Worm (Caenorhabditis elegans) whole organism, early embryonic: ENCODE data around the gene C42D4.3.

Experiments used
- B0310.2 ChIP-seq: sonication (generic microtip); optimal IDR thresholded peaks from 2 replicates; lab custom pipeline; 2016; ENCODE audit warnings: mild to moderate bottlenecking, missing genetic modification characterization, missing compliant biosample characterization
- F13C5.2 ChIP-seq: sonication (generic microtip); optimal IDR thresholded peaks from 2 replicates; lab custom pipeline; 2017; ENCODE audit warnings: mild to moderate bottlenecking, missing genetic modification characterization, inconsistent platforms, missing compliant biosample characterization
- aly-1 ChIP-seq: sonication (generic microtip); optimal IDR thresholded peaks from 2 replicates; lab custom pipeline; 2016; ENCODE audit warnings: missing genetic modification characterization, missing compliant biosample characterization
- ama-1 ChIP-seq: fragments of 150-350 bp; optimal IDR thresholded peaks from 2 replicates; lab custom pipeline; 2014
- ceh-13 ChIP-seq: fragments of 200-800 bp; sonication (Bioruptor generic); optimal IDR thresholded peaks from 2 replicates; lab custom pipeline; 2018; ENCODE audit warnings: mild to moderate bottlenecking, missing genetic modification characterization, missing compliant biosample characterization
- ets-7 ChIP-seq: sonication (generic microtip); optimal IDR thresholded peaks from 2 replicates; lab custom pipeline; 2016; ENCODE audit warnings: missing genotype, missing genetic modification characterization, missing compliant biosample characterization
- hmg-4 ChIP-seq: fragments of 200-800 bp; sonication (Bioruptor generic); optimal IDR thresholded peaks from 2 replicates; lab custom pipeline; 2018; ENCODE audit warnings: mild to moderate bottlenecking, missing genetic modification characterization, missing compliant biosample characterization
- pes-1 ChIP-seq: fragments of 200-800 bp; sonication (Bioruptor generic); IDR thresholded peaks from 2 replicates; pipeline ENCODE4 v1.3.6; 2022; ENCODE audit warnings: missing genetic modification reagents, missing genetic modification characterization, missing compliant biosample characterization
- tbx-11 ChIP-seq: fragments of 200-800 bp; sonication (Bioruptor generic); IDR thresholded peaks from 2 replicates; pipeline ENCODE4 v1.3.6; 2022; ENCODE audit warnings: missing genetic modification characterization, missing compliant biosample characterization

DNA sequence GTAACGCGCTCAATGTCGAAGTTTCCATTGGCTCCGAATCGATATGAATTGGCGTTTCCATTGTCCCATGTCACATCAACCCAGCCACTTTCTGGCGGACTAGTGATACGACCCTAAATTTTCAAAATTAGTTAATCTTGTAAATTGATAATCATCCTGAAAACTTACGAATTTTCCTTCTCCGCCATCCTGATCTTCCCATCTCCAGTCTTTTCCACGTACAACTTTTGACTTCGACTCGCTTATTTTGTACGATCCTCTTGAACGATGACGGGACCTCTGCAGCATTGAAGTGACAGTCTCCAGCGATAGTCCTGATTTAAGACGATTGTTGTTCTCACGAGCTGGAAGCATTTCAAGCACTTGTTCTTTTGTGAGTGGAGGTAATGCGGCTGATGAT is 39.9 kb upstream of the C42D4.3 start:
- TF ChIP-seq aly-1 (tag; lab: Kevin White, UChicago) (no peak), B0310.2 (tag; lab: Kevin White, UChicago) (no peak), ets-7 (tag; lab: Kevin White, UChicago) (no peak), ama-1 (lab: Kevin White, UChicago) (no peak), F13C5.2 (tag; lab: Kevin White, UChicago) (no peak), hmg-4 (GFP tag; lab: Kevin White, UChicago) (no peak), pes-1 (GFP tag; lab: Robert Waterston, UW) (no peak), tbx-11 (GFP tag; lab: Robert Waterston, UW) (no peak), ceh-13 (GFP tag; lab: Kevin White, UChicago) (no peak)
